Fruit fly (Drosophila melanogaster): ENCODE results near the gene CG2126.

CG2126 gene

DNA sequence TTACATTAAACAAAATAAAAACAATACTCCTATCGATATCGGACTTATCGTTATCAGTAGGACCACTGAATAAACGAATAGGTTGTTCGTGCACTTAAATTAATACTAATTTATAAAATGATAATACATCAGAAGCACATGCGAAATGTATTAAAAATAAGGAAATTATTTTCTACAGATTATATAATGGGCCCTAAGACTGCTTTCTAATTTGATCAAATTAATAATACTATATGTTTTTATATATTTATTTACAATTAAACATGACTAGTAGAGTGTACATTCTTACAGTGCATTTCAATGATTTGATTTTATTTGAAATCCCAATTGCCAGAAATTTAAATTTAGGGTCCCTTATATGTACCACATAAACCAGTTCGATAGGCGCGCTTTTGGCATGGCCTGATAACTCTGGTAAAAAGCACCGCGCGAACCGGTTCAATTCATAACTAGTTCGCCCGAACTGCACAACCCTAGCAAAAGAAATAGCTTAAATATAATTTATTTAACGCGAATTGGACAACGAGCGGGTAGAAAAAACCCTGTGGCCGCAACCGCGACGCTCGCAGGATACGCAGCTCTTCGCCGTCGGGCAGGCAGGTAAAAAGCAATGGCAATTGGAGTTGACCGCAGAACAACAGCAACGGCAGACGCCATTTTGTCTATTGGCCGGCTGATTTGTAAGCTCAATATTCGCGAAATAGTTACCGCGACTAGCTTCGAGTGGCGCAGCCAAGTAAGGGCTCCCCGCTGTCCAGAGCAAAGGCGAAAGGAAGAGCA, at the start of gene CG2126, which contains the start of gene faf:
Gene CG2126 (minus strand): TSS at position 70 of the 780 bp plus-strand sequence.
Gene faf (plus strand): TSS at position 438 of the 780 bp plus-strand sequence.
- peak; percentile 75 for TF ChIP-seq CG17801 (GFP tag; optimal IDR thresholded peaks at IDR 0.05; ENCODE audit: partially characterized antibody)

DNA sequence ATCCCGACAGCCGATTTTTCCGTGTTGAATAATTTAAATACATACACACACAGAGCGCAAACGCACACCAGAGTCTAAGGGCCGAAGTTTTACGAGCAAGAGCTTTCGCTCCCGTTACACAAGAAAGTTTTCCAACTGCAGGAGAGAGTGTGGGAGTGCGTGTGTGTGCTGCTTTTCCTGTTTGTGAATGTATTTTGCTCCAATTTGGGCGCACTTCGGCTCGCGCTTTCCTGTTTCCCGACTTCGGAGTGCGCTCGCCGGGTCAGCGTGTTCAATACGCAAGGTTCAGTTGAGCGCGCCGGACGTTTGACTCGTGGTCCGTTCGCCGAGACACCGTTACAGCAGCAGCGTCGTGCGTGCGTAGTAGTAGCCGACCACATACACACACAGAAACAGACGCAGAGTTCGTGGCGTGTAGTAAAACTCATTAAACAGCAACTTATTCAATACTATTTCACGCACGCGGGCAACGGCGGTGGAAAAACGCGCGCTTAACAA, 49.2 kb upstream of the CG2126 start:
- TF ChIP-seq CG17801 (GFP tag; optimal IDR thresholded peaks at IDR 0.05; ENCODE audit: partially characterized antibody) = no peak

DNA sequence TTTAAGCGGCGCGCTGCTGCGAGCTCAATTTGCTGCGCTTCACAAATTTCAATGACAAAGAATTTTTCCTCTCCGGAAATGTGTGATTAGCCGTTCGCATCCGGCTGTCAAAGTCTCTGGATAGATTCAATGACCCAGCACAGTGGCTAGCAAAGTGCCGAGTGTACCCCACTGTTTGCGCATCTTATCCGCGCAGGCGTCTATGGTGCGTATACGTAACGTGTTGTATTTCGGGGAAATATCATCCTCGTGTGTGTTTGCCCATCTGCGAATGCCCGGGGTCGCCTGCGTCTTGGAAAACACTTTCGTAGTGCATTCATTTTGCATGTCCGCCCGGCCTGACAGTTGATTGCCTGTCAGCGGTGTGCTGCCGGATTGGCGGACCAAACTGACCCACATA, 47.7 kb upstream of the CG2126 start:
- TF ChIP-seq CG17801 (GFP tag; optimal IDR thresholded peaks at IDR 0.05; ENCODE audit: partially characterized antibody) = no peak

DNA sequence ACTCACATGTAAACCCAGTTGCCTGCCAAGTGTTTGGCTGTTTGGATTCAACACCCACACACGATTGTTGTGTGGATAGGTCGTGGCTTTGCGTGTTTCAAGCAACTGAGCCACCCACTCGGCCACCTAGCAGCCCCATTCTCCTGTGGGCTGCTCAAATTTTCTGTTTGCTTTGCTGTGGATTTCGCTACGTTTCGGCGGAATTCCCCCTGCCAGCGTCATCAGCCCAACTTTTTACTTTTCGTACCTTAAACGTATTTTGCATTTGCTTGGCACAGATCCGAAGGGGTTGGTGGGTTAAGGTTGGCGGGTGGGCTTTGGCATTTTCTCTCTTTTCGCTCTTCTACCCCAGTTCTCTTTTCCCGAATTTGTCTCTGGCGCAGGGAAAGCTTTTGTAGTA, 46.0 kb upstream of the CG2126 start:
- TF ChIP-seq CG17801 (GFP tag; optimal IDR thresholded peaks at IDR 0.05; ENCODE audit: partially characterized antibody) = no peak

DNA sequence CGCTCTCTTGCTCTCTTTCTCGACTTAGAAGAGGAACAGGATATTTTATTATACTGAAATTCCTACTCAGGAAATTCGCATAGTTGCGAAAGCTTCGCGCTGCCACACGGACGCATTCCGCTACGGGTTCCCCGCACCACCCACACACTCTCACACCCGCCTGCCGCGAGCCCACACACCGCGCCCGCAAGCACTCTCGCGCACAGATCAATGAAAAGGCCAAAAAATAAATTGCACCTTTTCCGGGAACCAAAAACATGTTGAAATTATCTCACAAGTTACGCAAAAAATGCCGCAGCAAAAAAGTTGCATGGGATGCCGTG, 36.5 kb upstream of the CG2126 start:
- no peak for TF ChIP-seq CG17801 (GFP tag; optimal IDR thresholded peaks at IDR 0.05; ENCODE audit: partially characterized antibody)

DNA sequence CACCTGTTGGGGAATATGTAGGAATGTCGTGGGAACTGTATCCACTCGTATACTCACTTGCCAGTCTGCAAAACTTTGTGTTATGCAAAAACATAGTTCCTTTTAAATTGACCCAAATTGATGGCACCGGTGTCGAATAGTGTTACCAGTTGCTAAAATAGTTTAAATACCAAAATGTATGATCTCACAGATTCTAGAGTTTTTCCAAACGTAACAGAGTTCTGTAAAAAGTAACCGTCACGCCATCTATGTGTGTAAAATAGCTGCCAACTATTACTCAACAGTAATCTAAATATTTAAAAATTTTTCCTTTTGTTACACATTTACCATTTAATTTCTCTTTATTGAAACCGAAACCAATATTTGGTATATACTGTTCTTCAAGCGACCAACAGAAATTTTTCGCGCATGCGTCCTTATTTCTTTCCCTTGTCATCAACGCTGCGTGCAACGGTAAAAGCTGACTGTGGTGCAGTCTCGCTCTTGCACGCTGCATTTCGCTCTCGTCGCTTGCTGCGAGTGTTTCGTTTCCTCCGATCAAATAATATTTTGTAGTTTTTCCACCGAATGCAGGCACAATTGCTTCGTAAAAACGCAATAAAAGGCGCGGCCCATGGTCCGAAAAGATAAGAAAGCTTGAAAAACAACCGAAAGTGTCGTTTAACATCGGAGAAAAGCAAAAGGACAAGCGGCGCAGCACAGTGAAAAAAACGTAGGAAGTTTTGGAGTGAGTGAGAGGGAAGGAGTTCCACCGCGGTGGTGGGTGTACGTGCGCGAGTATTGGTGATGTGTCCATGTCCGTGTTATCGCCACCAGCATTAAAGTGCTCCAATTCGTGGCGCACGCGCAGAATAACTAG, 35.9 kb upstream of the CG2126 start, which contains the start of the genes FeCH and RhoGAP100F:
Gene FeCH (minus strand): TSS at position 180 of the 859 bp plus-strand sequence.
Gene RhoGAP100F (plus strand): TSS at position 493 of the 859 bp plus-strand sequence.
- TF ChIP-seq CG17801 (GFP tag; optimal IDR thresholded peaks at IDR 0.05; ENCODE audit: partially characterized antibody) = no peak

DNA sequence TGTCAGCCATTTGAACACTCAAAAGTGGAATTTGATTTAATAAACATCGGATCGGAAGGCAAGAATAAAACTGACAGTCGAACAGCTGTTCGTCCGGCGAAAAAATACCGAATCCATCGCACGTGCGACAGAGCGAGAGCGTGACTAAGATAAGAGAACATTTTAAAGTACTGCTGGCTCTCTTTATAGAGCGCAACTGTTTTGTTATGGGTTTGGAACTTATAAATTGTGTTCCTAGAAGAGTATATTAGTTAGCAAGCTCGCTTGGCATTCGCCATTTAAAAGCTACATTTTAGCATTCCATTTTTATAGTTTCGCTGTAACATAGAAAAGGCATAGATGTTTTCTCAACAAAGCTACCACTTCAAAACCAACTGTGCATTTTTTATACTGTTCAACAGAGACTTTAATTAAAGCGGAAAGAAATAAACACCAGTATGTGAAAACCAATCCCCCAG, 33.6 kb upstream of the CG2126 start, which contains the start of gene Rift:
Gene Rift (minus strand): TSS at position 114 of the 458 bp plus-strand sequence.
- no peak for TF ChIP-seq CG17801 (GFP tag; optimal IDR thresholded peaks at IDR 0.05; ENCODE audit: partially characterized antibody)

DNA sequence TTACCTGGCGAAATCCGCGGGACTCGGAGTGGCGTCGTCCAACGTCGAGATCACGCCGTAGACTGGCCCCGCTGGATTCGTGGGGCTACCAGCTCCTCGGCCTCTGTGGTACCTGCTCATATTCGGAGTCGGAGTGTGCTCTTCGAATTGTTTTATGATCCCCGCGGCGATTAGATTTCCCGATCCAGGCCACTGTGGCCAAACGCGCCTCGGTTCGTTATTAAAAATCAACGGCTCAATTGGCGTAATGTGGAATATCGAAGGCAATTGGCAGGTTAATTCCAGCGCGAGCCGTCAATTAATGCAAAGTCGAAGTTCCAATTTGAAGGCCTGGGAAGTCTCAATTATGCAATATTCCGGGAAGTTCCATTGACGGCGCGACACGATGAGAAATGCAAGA, 33.2 kb upstream of the CG2126 start:
- TF ChIP-seq CG17801 (GFP tag; optimal IDR thresholded peaks at IDR 0.05; ENCODE audit: partially characterized antibody) = no peak

DNA sequence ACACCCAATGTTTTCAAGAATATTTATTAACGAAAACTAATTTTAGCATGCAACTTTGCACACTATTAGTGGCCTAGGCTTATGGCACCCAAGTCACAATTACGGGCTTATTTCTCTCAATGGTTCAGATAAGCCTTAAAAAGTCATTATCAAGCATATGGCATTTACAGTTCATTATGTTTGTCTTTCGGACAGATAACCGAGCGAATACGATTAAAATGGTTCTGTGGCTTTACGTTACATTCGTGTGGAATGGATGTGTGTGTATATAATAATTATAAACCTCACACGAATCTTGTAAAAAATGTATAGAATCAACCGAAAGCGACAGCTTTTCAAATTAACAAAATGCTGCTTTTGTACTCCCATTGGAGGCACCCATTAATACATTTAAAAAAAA, 32.1 kb upstream of the CG2126 start:
- no peak for TF ChIP-seq CG17801 (GFP tag; optimal IDR thresholded peaks at IDR 0.05; ENCODE audit: partially characterized antibody)

DNA sequence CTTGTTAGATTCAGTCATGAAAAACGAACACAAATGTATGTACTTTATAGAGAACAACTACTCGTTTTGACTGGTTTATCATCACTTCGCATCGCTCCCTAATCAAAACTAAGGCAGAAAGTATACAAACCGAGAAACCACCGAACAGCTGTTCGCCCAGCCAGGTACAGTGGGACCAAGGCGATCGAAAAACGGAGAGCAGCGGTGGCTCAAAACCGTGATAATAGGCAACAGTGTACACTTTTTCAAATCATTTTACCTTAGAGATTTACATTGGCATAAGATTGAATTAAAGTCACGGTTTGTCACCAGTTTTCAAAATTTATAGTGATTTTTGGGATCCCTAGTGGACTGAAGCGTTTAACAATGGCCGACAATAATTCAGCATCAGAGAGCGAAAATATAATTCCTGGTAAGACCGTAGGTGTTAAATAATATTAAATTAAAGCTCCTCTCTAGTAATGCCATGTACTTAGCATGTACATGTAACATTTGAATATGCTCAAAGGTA, 28.8 kb upstream of the CG2126 start, which contains the start of the genes CG42233 and CG1971:
Gene CG42233 (minus strand): TSS at position 51 of the 511 bp plus-strand sequence.
Gene CG1971 (plus strand): TSS at position 241 of the 511 bp plus-strand sequence.
- TF ChIP-seq CG17801 (GFP tag; optimal IDR thresholded peaks at IDR 0.05; ENCODE audit: partially characterized antibody) = peak; percentile 19

DNA sequence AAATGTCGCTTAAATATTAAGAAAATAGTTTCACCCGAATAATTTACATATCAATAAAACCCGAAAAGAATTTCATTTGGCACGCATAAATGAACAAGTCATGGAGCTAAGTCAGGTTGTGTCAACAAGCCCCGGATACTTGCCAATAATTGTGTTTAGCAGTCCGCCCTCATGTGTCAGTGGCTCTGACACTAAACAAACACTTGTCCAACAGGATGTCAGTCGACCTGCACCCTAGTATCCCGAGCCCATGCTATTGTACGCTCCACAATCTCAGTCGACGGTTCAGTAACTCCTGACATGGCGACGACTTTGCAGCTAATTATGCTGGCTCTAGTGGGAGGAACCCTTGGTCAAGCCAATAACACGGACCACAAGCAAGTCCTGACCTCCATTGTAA, 24.2 kb upstream of the CG2126 start, which contains the start of gene Ir100a:
Gene Ir100a (plus strand): TSS at position 301 of the 400 bp plus-strand sequence.
- TF ChIP-seq CG17801 (GFP tag; optimal IDR thresholded peaks at IDR 0.05; ENCODE audit: partially characterized antibody) = no peak

DNA sequence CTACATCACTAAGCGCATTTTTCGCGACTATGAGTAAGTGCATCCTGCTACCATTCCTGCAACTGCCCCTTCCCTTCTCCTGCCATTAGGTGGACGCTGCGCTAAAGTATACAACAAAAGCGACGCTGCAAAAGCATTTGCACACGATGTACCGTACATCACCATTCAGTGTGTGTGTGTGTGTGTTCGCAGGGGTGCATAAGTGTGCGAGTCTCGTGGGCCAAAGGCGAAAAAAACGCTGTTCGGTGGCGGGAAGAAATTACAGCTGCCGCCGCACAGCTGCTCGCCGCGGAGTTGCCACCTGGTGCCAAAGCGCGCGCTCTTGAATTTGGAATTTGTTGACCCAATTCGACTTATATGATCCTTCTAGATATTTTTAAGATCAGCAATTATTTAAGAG, 18.0 kb upstream of the CG2126 start:
- peak; percentile 52 for TF ChIP-seq CG17801 (GFP tag; optimal IDR thresholded peaks at IDR 0.05; ENCODE audit: partially characterized antibody)

DNA sequence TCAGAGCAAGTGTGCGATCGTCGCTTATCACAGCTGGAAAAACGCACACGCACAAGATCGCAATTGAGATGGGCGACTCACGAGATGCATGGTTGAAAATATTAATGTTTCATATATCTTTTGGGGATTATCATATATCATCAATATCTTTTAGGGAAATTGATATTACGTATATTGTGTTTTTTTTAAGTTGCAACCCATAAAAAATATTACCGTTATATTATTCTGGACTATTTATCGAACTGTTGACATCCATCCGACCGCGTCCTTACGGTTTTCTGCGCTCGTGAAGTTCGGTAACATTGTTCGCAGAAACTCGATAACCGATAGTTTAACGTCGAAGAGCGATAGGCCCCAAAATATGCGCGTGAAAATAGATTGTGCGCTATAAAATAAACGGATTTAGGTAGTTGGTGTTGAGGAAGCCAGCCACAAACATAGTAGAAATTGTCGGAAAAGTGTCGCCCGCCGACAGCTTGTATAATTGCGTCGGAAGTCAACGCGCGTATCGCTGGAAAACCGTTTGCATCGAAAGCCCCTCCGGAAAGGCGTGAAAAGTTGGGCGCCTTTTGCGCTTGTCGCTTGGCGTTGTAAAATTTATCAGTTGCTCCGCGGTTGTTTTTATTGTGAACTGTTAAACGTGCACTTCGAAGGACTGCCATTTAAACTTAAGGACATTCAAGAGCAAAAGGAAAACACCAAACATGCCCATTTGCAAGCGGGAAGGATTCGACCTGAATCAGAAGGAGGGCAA, 17.4 kb upstream of the CG2126 start, which contains the start of the genes Mccc1 and Acf:
Gene Mccc1 (minus strand): TSS at position 244 of the 754 bp plus-strand sequence.
Gene Acf (plus strand): TSS at position 318 of the 754 bp plus-strand sequence.
- peak; percentile 55 for TF ChIP-seq CG17801 (GFP tag; optimal IDR thresholded peaks at IDR 0.05; ENCODE audit: partially characterized antibody)

All from ovary, adult (tissue).